Fruit fly (Drosophila melanogaster) whole organism, embryonic: ENCODE results near the gene PAPLA1.

Source experiments
- Abd-B ChIP-seq: fragments of 200-800 bp; sonication (Bioruptor generic); optimal IDR thresholded peaks from 2 replicates; lab custom pipeline; 2018; ENCODE audit warnings: missing biosample characterization, mild to moderate bottlenecking, missing genetic modification characterization, moderate library complexity
- Bgb ChIP-seq: fragments of 200-800 bp; sonication (Bioruptor generic); IDR thresholded peaks from 2 replicates; pipeline ENCODE4 v1.3.6; 2022; ENCODE audit warnings: missing biosample characterization, missing genetic modification characterization; ENCODE audit not compliant: partially characterized antibody
- C15 ChIP-seq: fragments of 200-800 bp; sonication (Bioruptor generic); IDR thresholded peaks from 3 replicates; pipeline ENCODE4 v1.3.6; 2022; ENCODE audit warnings: missing biosample characterization, missing genetic modification characterization
- CG11247 ChIP-seq: fragments of 200-800 bp; sonication (Bioruptor generic); IDR thresholded peaks from 2 replicates; pipeline ENCODE4 v1.3.6; 2022; ENCODE audit warnings: missing biosample characterization, missing genetic modification characterization
- CG11696 ChIP-seq: fragments of 200-800 bp; sonication (Bioruptor generic); IDR thresholded peaks from 2 replicates; pipeline ENCODE4 v1.3.6; 2022; ENCODE audit warnings: missing biosample characterization, missing genetic modification characterization
- CG16815 ChIP-seq: fragments of 200-800 bp; sonication (Bioruptor generic); optimal IDR thresholded peaks from 3 replicates; lab custom pipeline; 2017; ENCODE audit warnings: missing biosample characterization, mild to moderate bottlenecking, missing genetic modification characterization
- CG17385 ChIP-seq: fragments of 200-800 bp; sonication (Bioruptor generic); optimal IDR thresholded peaks from 3 replicates; lab custom pipeline; 2018; ENCODE audit warnings: missing biosample characterization, mild to moderate bottlenecking, missing genetic modification characterization
- CG18599 ChIP-seq: fragments of 200-800 bp; sonication (Bioruptor generic); optimal IDR thresholded peaks from 3 replicates; lab custom pipeline; 2017; ENCODE audit warnings: missing biosample characterization, missing genetic modification characterization, mild to moderate bottlenecking, moderate library complexity, missing genetic modification reagents
- CG2116 ChIP-seq: fragments of 200-800 bp; sonication (Bioruptor generic); optimal IDR thresholded peaks from 3 replicates; lab custom pipeline; 2018; ENCODE audit warnings: missing biosample characterization, mild to moderate bottlenecking, missing genetic modification characterization
- CG2120 ChIP-seq: fragments of 200-800 bp; sonication (Bioruptor generic); optimal IDR thresholded peaks from 3 replicates; lab custom pipeline; 2016; ENCODE audit warnings: missing biosample characterization, missing genetic modification characterization
- CG2875 ChIP-seq: fragments of 200-800 bp; sonication (Bioruptor generic); optimal IDR thresholded peaks from 2 replicates; lab custom pipeline; 2017; ENCODE audit warnings: missing biosample characterization, mild to moderate bottlenecking, missing genetic modification characterization, missing genetic modification reagents
- CG2889 ChIP-seq: fragments of 200-800 bp; sonication (Bioruptor generic); IDR thresholded peaks from 3 replicates; pipeline ENCODE4 v1.3.6; 2022; ENCODE audit warnings: missing biosample characterization, missing genetic modification characterization
- CG4328 ChIP-seq: fragments of 200-800 bp; sonication (Bioruptor generic); optimal IDR thresholded peaks from 3 replicates; lab custom pipeline; 2017; ENCODE audit warnings: missing biosample characterization, missing genetic modification reagents, missing genetic modification characterization
- CG5180 ChIP-seq: fragments of 200-800 bp; sonication (Bioruptor generic); optimal IDR thresholded peaks from 3 replicates; lab custom pipeline; 2017; ENCODE audit warnings: missing biosample characterization, missing genetic modification characterization, mild to moderate bottlenecking, moderate library complexity, missing genetic modification reagents
- CG6791 ChIP-seq: fragments of 200-800 bp; sonication (Bioruptor generic); IDR thresholded peaks from 3 replicates; pipeline ENCODE4 v1.3.6; 2022; ENCODE audit warnings: missing biosample characterization, missing genetic modification characterization; ENCODE audit not compliant: partially characterized antibody
- CG6813 ChIP-seq: fragments of 200-800 bp; sonication (Bioruptor generic); optimal IDR thresholded peaks from 2 replicates; lab custom pipeline; 2017; ENCODE audit warnings: missing biosample characterization, missing genetic modification characterization, mild to moderate bottlenecking, moderate library complexity, missing genetic modification reagents
- CG7372 ChIP-seq: fragments of 200-800 bp; sonication (Bioruptor generic); IDR thresholded peaks from 2 replicates; pipeline ENCODE4 v1.3.6; 2022; ENCODE audit warnings: missing biosample characterization, missing genetic modification characterization
- CG9609 ChIP-seq: fragments of 200-800 bp; sonication (Bioruptor generic); optimal IDR thresholded peaks from 3 replicates; lab custom pipeline; 2016; ENCODE audit warnings: missing biosample characterization, missing genetic modification characterization
- Dip2 ChIP-seq: fragments of 200-800 bp; sonication (Bioruptor generic); IDR thresholded peaks from 2 replicates; pipeline ENCODE4 v1.3.6; 2022; ENCODE audit warnings: missing biosample characterization, missing genetic modification characterization
- Drgx ChIP-seq: fragments of 200-800 bp; sonication (Bioruptor generic); IDR thresholded peaks from 2 replicates; pipeline ENCODE4 v1.3.6; 2022; ENCODE audit warnings: missing biosample characterization, missing genetic modification characterization
- Gug ChIP-seq: fragments of 200-800 bp; sonication (Bioruptor generic); IDR thresholded peaks from 4 replicates; pipeline ENCODE4 v1.3.6; 2022; ENCODE audit warnings: missing biosample characterization, missing genetic modification characterization
- HHEX ChIP-seq: fragments of 200-800 bp; sonication (Bioruptor generic); optimal IDR thresholded peaks from 3 replicates; lab custom pipeline; 2017; ENCODE audit warnings: missing biosample characterization, mild to moderate bottlenecking, missing genetic modification characterization, missing genetic modification reagents
- Hsf ChIP-seq: fragments of 200-800 bp; sonication (Bioruptor generic); optimal IDR thresholded peaks from 3 replicates; lab custom pipeline; 2016; ENCODE audit warnings: missing biosample characterization, missing genetic modification characterization
- MTF-1 ChIP-seq: fragments of 200-800 bp; sonication (Bioruptor generic); optimal IDR thresholded peaks from 2 replicates; lab custom pipeline; 2018; ENCODE audit warnings: missing biosample characterization, mild to moderate bottlenecking, missing genetic modification characterization, borderline replicate concordance
- Myb ChIP-seq: fragments of 200-800 bp; sonication (Bioruptor generic); optimal IDR thresholded peaks from 2 replicates; lab custom pipeline; 2016; ENCODE audit warnings: missing biosample characterization, missing genetic modification characterization
- Ravus ChIP-seq: fragments of 200-800 bp; sonication (Bioruptor generic); IDR thresholded peaks from 2 replicates; pipeline ENCODE4 v1.3.6; 2022; ENCODE audit warnings: missing biosample characterization, missing genetic modification characterization
- Sry-β ChIP-seq: fragments of 200-800 bp; sonication (Bioruptor generic); optimal IDR thresholded peaks from 2 replicates; lab custom pipeline; 2018; ENCODE audit warnings: missing biosample characterization, mild to moderate bottlenecking, missing genetic modification characterization, moderate library complexity
- Taf1 ChIP-seq: fragments of 200-800 bp; sonication (Bioruptor generic); IDR thresholded peaks from 2 replicates; pipeline ENCODE4 v1.3.6; 2022; ENCODE audit warnings: missing biosample characterization, missing genetic modification characterization
- ash1 ChIP-seq: fragments of 200-800 bp; sonication (Bioruptor generic); optimal IDR thresholded peaks from 2 replicates; lab custom pipeline; 2018; ENCODE audit warnings: missing biosample characterization, mild to moderate bottlenecking, missing genetic modification characterization
- az2 ChIP-seq: fragments of 200-800 bp; sonication (Bioruptor generic); optimal IDR thresholded peaks from 3 replicates; lab custom pipeline; 2016; ENCODE audit warnings: missing biosample characterization, missing genetic modification characterization
- bigmax ChIP-seq: fragments of 200-800 bp; sonication (Bioruptor generic); optimal IDR thresholded peaks from 2 replicates; lab custom pipeline; 2018; ENCODE audit warnings: missing biosample characterization, mild to moderate bottlenecking, missing genetic modification characterization
- bowl ChIP-seq: fragments of 200-800 bp; sonication (Bioruptor generic); IDR thresholded peaks from 2 replicates; pipeline ENCODE4 v1.3.6; 2022; ENCODE audit warnings: missing biosample characterization, missing genetic modification characterization
- br ChIP-seq: fragments of >200 bp; optimal IDR thresholded peaks from 2 replicates; lab custom pipeline; 2017
- cas ChIP-seq: fragments of 200-800 bp; sonication (Bioruptor generic); IDR thresholded peaks from 2 replicates; pipeline ENCODE4 v1.3.6; 2022; ENCODE audit warnings: missing biosample characterization, missing genetic modification characterization
- cato ChIP-seq: fragments of 200-800 bp; sonication (Bioruptor generic); optimal IDR thresholded peaks from 2 replicates; lab custom pipeline; 2016; ENCODE audit warnings: missing biosample characterization, missing genetic modification characterization, borderline replicate concordance
- chn ChIP-seq: fragments of 200-800 bp; sonication (Bioruptor generic); optimal IDR thresholded peaks from 2 replicates; lab custom pipeline; 2016; ENCODE audit warnings: missing biosample characterization, missing genetic modification characterization
- crol ChIP-seq: fragments of 200-800 bp; sonication (Bioruptor generic); IDR thresholded peaks from 2 replicates; pipeline ENCODE4 v1.3.6; 2022; ENCODE audit warnings: missing biosample characterization, missing genetic modification characterization
- crp ChIP-seq, 2 experiments: fragments of 200-800 bp; sonication (Bioruptor generic); optimal IDR thresholded peaks; 2 replicates in 1 of 2; 3 replicates in 1 of 2; lab custom pipeline; 2017; ENCODE audit warnings: missing biosample characterization in 2 of 2, missing genetic modification characterization in 2 of 2, mild to moderate bottlenecking in 1 of 2, moderate library complexity in 1 of 2
- gce ChIP-seq: fragments of 200-800 bp; sonication (Bioruptor generic); IDR thresholded peaks from 3 replicates; pipeline ENCODE4 v1.3.6; 2022; ENCODE audit warnings: missing biosample characterization, missing genetic modification characterization
- hb ChIP-seq: fragments of 200-800 bp; sonication (Bioruptor generic); IDR thresholded peaks from 3 replicates; pipeline ENCODE4 v1.3.6; 2022; ENCODE audit warnings: missing biosample characterization, missing genetic modification characterization; ENCODE audit not compliant: partially characterized antibody
- hkb ChIP-seq, 2 experiments: fragments of 200-800 bp in 1 of 2; fragments of >200 bp in 1 of 2; sonication (Bioruptor generic) in 1 of 2; IDR thresholded peaks in 1 of 2; optimal IDR thresholded peaks in 1 of 2; 2 replicates each; pipeline versions ENCODE4 v1.3.6 to Lab custom; 2017 to 2022; ENCODE audit warnings: missing biosample characterization in 1 of 2, missing genetic modification characterization in 1 of 2
- ind ChIP-seq: fragments of 200-800 bp; sonication (Bioruptor generic); optimal IDR thresholded peaks from 3 replicates; lab custom pipeline; 2016; ENCODE audit warnings: missing biosample characterization, missing genetic modification characterization
- inv ChIP-seq: fragments of 200-800 bp; sonication (Bioruptor generic); IDR thresholded peaks from 2 replicates; pipeline ENCODE4 v1.3.6; 2022; ENCODE audit warnings: missing biosample characterization, missing genetic modification characterization; ENCODE audit not compliant: partially characterized antibody
- mld ChIP-seq: fragments of 200-800 bp; sonication (Bioruptor generic); IDR thresholded peaks from 3 replicates; pipeline ENCODE4 v1.3.6; 2022; ENCODE audit warnings: missing biosample characterization, missing genetic modification characterization; ENCODE audit not compliant: partially characterized antibody
- p53 ChIP-seq: fragments of 200-800 bp; sonication (Bioruptor generic); optimal IDR thresholded peaks from 2 replicates; lab custom pipeline; 2016; ENCODE audit warnings: missing biosample characterization, missing genetic modification characterization
- rib ChIP-seq: fragments of 200-800 bp; sonication (Bioruptor generic); IDR thresholded peaks from 2 replicates; pipeline ENCODE4 v1.3.6; 2022; ENCODE audit warnings: missing biosample characterization, missing genetic modification characterization
- wor ChIP-seq: fragments of 200-800 bp; sonication (Bioruptor generic); IDR thresholded peaks from 2 replicates; pipeline ENCODE4 v1.3.6; 2022; ENCODE audit warnings: missing biosample characterization, missing genetic modification characterization
- zen ChIP-seq: fragments of 200-800 bp; sonication (Bioruptor generic); optimal IDR thresholded peaks from 3 replicates; lab custom pipeline; 2018; ENCODE audit warnings: missing biosample characterization, mild to moderate bottlenecking, missing genetic modification characterization, moderate library complexity

Gene PAPLA1

dm6 chr2L:8086736-8087467 is 72.5 kb downstream of the PAPLA1 start (continued):
- no peak for TF ChIP-seq CG4328
- TF ChIP-seq CG7372: no peak
- TF ChIP-seq br (lab: Kevin White, UChicago): no peak
- no peak for TF ChIP-seq gce (GFP tag; lab: Robert Waterston, UW)
- TF ChIP-seq CG2120 (GFP tag; lab: Kevin White, UChicago): peak; percentile 58
- TF ChIP-seq Ravus (GFP tag; lab: Robert Waterston, UW): no peak
- 0 out of 2 replicates have a peak, but pooled peaks have one; percentile 10 for TF ChIP-seq Taf1 (GFP tag; lab: Robert Waterston, UW)
- no peak for TF ChIP-seq Abd-B
- no peak for TF ChIP-seq CG16815 (GFP tag; lab: Kevin White, UChicago)
- TF ChIP-seq ind (GFP tag; lab: Kevin White, UChicago): no peak
- TF ChIP-seq Hsf (GFP tag; lab: Kevin White, UChicago): no peak
- no peak for TF ChIP-seq hkb (optimal IDR thresholded peaks at IDR 0.05; lab: Kevin White, UChicago)
- no peak; the same call in 1 of the 2 replicates for TF ChIP-seq hkb (GFP tag; IDR thresholded peaks at IDR 0.05; lab: Robert Waterston, UW)
- no peak for TF ChIP-seq Dip2
- TF ChIP-seq CG2889 (GFP tag; lab: Robert Waterston, UW): no peak
- no peak for TF ChIP-seq bigmax (GFP tag; lab: Kevin White, UChicago)
- TF ChIP-seq CG2875 (GFP tag; lab: Kevin White, UChicago): no peak
- no peak for TF ChIP-seq p53 (GFP tag; lab: Kevin White, UChicago)
- TF ChIP-seq Gug: no peak
- TF ChIP-seq zen (tag; lab: Kevin White, UChicago): no peak
- no peak for TF ChIP-seq CG11696
- no peak; the same call in 1 of the 2 replicates for TF ChIP-seq inv (GFP tag; lab: Robert Waterston, UW)
- TF ChIP-seq ash1 (GFP tag; lab: Kevin White, UChicago): no peak
- TF ChIP-seq CG9609: no peak
- TF ChIP-seq CG6791: no peak
- no peak for TF ChIP-seq az2
- no peak for TF ChIP-seq C15
- TF ChIP-seq CG2116 (GFP tag; lab: Kevin White, UChicago): no peak
- no peak for TF ChIP-seq HHEX (GFP tag; lab: Kevin White, UChicago)
- TF ChIP-seq chn: no peak
- no peak for TF ChIP-seq bowl
- no peak for TF ChIP-seq hb (GFP tag; lab: Robert Waterston, UW)
- TF ChIP-seq mld (GFP tag; lab: Robert Waterston, UW): no peak
- no peak for TF ChIP-seq CG11247
- TF ChIP-seq Myb (GFP tag; lab: Kevin White, UChicago): peak; percentile 0
- no peak for TF ChIP-seq crp (GFP tag; optimal IDR thresholded peaks at IDR 0.05; lab: Kevin White, UChicago)
- TF ChIP-seq cato (GFP tag; lab: Kevin White, UChicago): no peak
- TF ChIP-seq crol (GFP tag; lab: Robert Waterston, UW): peak; percentile 53; the same call in 1 of the 2 replicates
- TF ChIP-seq rib (GFP tag; lab: Robert Waterston, UW): 0 out of 2 replicates have a peak, but pooled peaks have one; percentile 59
- TF ChIP-seq wor (GFP tag; lab: Robert Waterston, UW): no peak
- TF ChIP-seq CG5180: no peak
- no peak; the same call in 1 of the 2 replicates for TF ChIP-seq Bgb (GFP tag; lab: Robert Waterston, UW)
- no peak for TF ChIP-seq Drgx (GFP tag; lab: Robert Waterston, UW)
- TF ChIP-seq MTF-1 (GFP tag; lab: Kevin White, UChicago): no peak
- no peak for TF ChIP-seq cas (GFP tag; lab: Robert Waterston, UW)
- TF ChIP-seq CG6813 (GFP tag; lab: Kevin White, UChicago): no peak
- peak; percentile 82 for TF ChIP-seq Sry-β
- no peak for TF ChIP-seq CG17385
- peak; percentile 50 for TF ChIP-seq CG18599
